Fruit fly (Drosophila melanogaster): ENCODE data around the gene tra.
A peak's percentile ranks its signal among the peaks of the same experiment; 100 is the strongest.

DNA sequence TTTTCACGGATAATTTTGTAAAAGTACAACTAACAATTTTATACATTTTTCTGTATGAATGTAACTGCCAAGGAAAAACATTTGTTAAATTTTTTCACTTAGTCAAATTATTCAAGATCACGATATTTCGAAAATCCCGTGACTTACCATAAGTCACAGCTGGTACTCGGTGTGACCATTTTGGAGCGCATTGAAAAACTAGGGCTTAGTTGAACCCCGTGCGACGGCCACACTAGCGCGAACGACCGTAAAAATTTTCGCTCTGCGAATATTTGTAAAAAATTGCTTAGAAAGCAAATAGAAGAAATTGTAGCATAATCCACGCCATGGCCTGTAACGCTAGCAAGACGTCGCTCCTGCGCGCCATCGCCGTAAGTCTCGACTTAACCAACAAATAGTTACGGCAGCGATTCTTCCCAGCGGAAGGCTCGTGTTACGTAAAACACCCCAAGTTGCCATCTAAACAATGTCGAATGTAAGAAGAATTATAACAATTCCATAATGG, 6.7 kb downstream of the tra start, which contains the start of gene UQCR-C2:
- TF ChIP-seq CG8301 (tag; optimal IDR thresholded peaks at IDR 0.05) (no peak), EcR (GFP tag; optimal IDR thresholded peaks at IDR 0.05) (no peak), CG15710 (tag; optimal IDR thresholded peaks at IDR 0.05) (no peak), rn (GFP tag; IDR thresholded peaks at IDR 0.05) (no peak), CG4496 (GFP tag; IDR thresholded peaks at IDR 0.05) (peak; percentile 51; the same call in 1 of the 3 replicates), CG8159 (tag; optimal IDR thresholded peaks at IDR 0.05) (no peak), Pif1A (GFP tag; optimal IDR thresholded peaks at IDR 0.05) (no peak), CG34367 (tag; optimal IDR thresholded peaks at IDR 0.05) (no peak), CG17806 (tag; optimal IDR thresholded peaks at IDR 0.05) (no peak), CG14655 (GFP tag; optimal IDR thresholded peaks at IDR 0.05) (no peak)

All from whole organism, pupa.